Worm (Caenorhabditis elegans): ENCODE measurements around the gene C39D10.1.

DNA sequence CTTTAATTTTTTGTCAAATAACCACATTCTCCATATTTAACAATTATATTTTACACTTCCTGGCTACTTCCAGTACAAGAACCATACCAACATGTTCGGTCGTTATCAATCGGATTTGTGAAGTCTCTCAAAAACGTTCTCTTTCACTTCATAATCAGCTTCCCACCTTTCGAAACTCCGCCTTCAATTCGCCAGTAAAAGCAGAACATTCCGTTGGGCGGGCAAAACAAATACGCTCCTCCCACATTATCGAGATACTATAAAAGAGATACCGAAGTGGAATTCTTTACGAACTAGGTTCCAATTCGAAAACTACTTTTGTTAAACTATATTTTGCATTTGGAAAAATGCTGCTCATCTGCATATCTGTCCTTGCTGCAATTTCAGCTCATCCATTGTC is 23.7 kb downstream of the C39D10.1 start, which contains the start of gene zig-3:
- TF ChIP-seq dao-5 (tag; optimal IDR thresholded peaks at IDR 0.05): no peak
- TF ChIP-seq him-1 (tag; optimal IDR thresholded peaks at IDR 0.05): no peak
- no peak for TF ChIP-seq W03F9.2 (tag; optimal IDR thresholded peaks at IDR 0.05)

Data from whole organism, L4/young adult.